Fruit fly (Drosophila melanogaster) whole organism, embryonic: ENCODE data around the gene loqs.

Experiments used
- Aef1 ChIP-seq: fragments of 200-800 bp; sonication (Bioruptor generic); IDR thresholded peaks from 3 replicates; pipeline ENCODE4 v1.3.6; 2022; ENCODE audit warnings: missing biosample characterization, missing genetic modification characterization
- B-H1 ChIP-seq: fragments of 200-800 bp; sonication (Bioruptor generic); IDR thresholded peaks from 3 replicates; pipeline ENCODE4 v1.3.6; 2022; ENCODE audit warnings: missing biosample characterization, missing genetic modification characterization
- Bgb ChIP-seq: fragments of 200-800 bp; sonication (Bioruptor generic); IDR thresholded peaks from 2 replicates; pipeline ENCODE4 v1.3.6; 2022; ENCODE audit warnings: missing biosample characterization, missing genetic modification characterization; ENCODE audit not compliant: partially characterized antibody
- Bteb2 ChIP-seq: fragments of 200-800 bp; sonication (Bioruptor generic); optimal IDR thresholded peaks from 2 replicates; lab custom pipeline; 2016; ENCODE audit warnings: missing biosample characterization, missing genetic modification characterization
- CG10654 ChIP-seq: fragments of 200-800 bp; sonication (Bioruptor generic); optimal IDR thresholded peaks from 2 replicates; lab custom pipeline; 2016; ENCODE audit warnings: missing biosample characterization, missing genetic modification characterization
- CG12299 ChIP-seq: fragments of 200-800 bp; sonication (Bioruptor generic); optimal IDR thresholded peaks from 2 replicates; lab custom pipeline; 2018; ENCODE audit warnings: missing biosample characterization, mild to moderate bottlenecking, missing genetic modification characterization
- CG1233 ChIP-seq: fragments of 200-800 bp; sonication (Bioruptor generic); optimal IDR thresholded peaks from 4 replicates; lab custom pipeline; 2018; ENCODE audit warnings: missing biosample characterization, mild to moderate bottlenecking, missing genetic modification characterization
- CG12769 ChIP-seq: fragments of 200-800 bp; sonication (Bioruptor generic); optimal IDR thresholded peaks from 2 replicates; lab custom pipeline; 2019; ENCODE audit warnings: missing biosample characterization, mild to moderate bottlenecking, missing genetic modification characterization, moderate library complexity
- CG15696 ChIP-seq: fragments of 200-800 bp; sonication (Bioruptor generic); optimal IDR thresholded peaks from 2 replicates; lab custom pipeline; 2019; ENCODE audit warnings: missing biosample characterization, mild to moderate bottlenecking, missing genetic modification characterization, moderate library complexity
- CG1647 ChIP-seq: fragments of 200-800 bp; sonication (Bioruptor generic); optimal IDR thresholded peaks from 3 replicates; lab custom pipeline; 2016; ENCODE audit warnings: missing biosample characterization, missing genetic modification characterization
- CG16779 ChIP-seq: fragments of 200-800 bp; sonication (Bioruptor generic); IDR thresholded peaks from 2 replicates; pipeline ENCODE4 v1.3.6; 2022; ENCODE audit warnings: missing biosample characterization, missing genetic modification characterization
- CG16815 ChIP-seq: fragments of 200-800 bp; sonication (Bioruptor generic); optimal IDR thresholded peaks from 3 replicates; lab custom pipeline; 2017; ENCODE audit warnings: missing biosample characterization, mild to moderate bottlenecking, missing genetic modification characterization
- CG17385 ChIP-seq: fragments of 200-800 bp; sonication (Bioruptor generic); optimal IDR thresholded peaks from 3 replicates; lab custom pipeline; 2018; ENCODE audit warnings: missing biosample characterization, mild to moderate bottlenecking, missing genetic modification characterization
- CG18476 ChIP-seq: fragments of 200-800 bp; sonication (Bioruptor generic); optimal IDR thresholded peaks from 2 replicates; lab custom pipeline; 2016; ENCODE audit warnings: missing biosample characterization, mild to moderate bottlenecking, missing genetic modification characterization
- CG3065 ChIP-seq: fragments of 200-800 bp; sonication (Bioruptor generic); optimal IDR thresholded peaks from 2 replicates; lab custom pipeline; 2016; ENCODE audit warnings: missing biosample characterization, missing genetic modification characterization
- CG3281 ChIP-seq: fragments of 200-800 bp; sonication (Bioruptor generic); optimal IDR thresholded peaks from 3 replicates; lab custom pipeline; 2017; ENCODE audit warnings: missing biosample characterization, mild to moderate bottlenecking, missing genetic modification characterization
- CG34422 ChIP-seq: fragments of 200-800 bp; sonication (Bioruptor generic); IDR thresholded peaks from 3 replicates; pipeline ENCODE4 v1.3.6; 2022; ENCODE audit warnings: missing biosample characterization, missing genetic modification characterization
- CG3838 ChIP-seq: fragments of 200-800 bp; sonication (Bioruptor generic); optimal IDR thresholded peaks from 3 replicates; lab custom pipeline; 2016; ENCODE audit warnings: missing biosample characterization, missing genetic modification characterization
- CG3847 ChIP-seq: fragments of 200-800 bp; sonication (Bioruptor generic); IDR thresholded peaks from 2 replicates; pipeline ENCODE4 v1.3.6; 2022; ENCODE audit warnings: missing biosample characterization, missing genetic modification characterization
- CG4282 ChIP-seq: fragments of 200-800 bp; sonication (Bioruptor generic); optimal IDR thresholded peaks from 2 replicates; lab custom pipeline; 2016; ENCODE audit warnings: missing biosample characterization, missing genetic modification characterization
- CG4617 ChIP-seq: fragments of 200-800 bp; sonication (Bioruptor generic); optimal IDR thresholded peaks from 3 replicates; lab custom pipeline; 2016; ENCODE audit warnings: missing biosample characterization, missing genetic modification characterization, borderline replicate concordance
- CG6175 ChIP-seq: fragments of 200-800 bp; sonication (Bioruptor generic); IDR thresholded peaks from 3 replicates; pipeline ENCODE4 v1.3.6; 2022; ENCODE audit warnings: missing biosample characterization, missing genetic modification characterization
- CG7271 ChIP-seq: fragments of 200-800 bp; sonication (Bioruptor generic); optimal IDR thresholded peaks from 2 replicates; lab custom pipeline; 2018; ENCODE audit warnings: missing biosample characterization, mild to moderate bottlenecking, missing genetic modification characterization, moderate library complexity
- CG8765 ChIP-seq: fragments of 200-800 bp; sonication (Bioruptor generic); IDR thresholded peaks from 2 replicates; pipeline ENCODE4 v1.3.6; 2022; ENCODE audit warnings: missing biosample characterization, missing genetic modification characterization
- CoRest ChIP-seq: fragments of 200-800 bp; sonication (Bioruptor generic); optimal IDR thresholded peaks from 3 replicates; lab custom pipeline; 2018; ENCODE audit warnings: missing biosample characterization, mild to moderate bottlenecking, missing genetic modification characterization, moderate library complexity
- Gug ChIP-seq: fragments of 200-800 bp; sonication (Bioruptor generic); IDR thresholded peaks from 4 replicates; pipeline ENCODE4 v1.3.6; 2022; ENCODE audit warnings: missing biosample characterization, missing genetic modification characterization
- Hand ChIP-seq: fragments of 200-800 bp; sonication (Bioruptor generic); optimal IDR thresholded peaks from 2 replicates; lab custom pipeline; 2017; ENCODE audit warnings: mild to moderate bottlenecking, missing biosample characterization, missing genetic modification reagents, missing genetic modification characterization
- NfI ChIP-seq: fragments of 200-800 bp; sonication (Bioruptor generic); optimal IDR thresholded peaks from 3 replicates; lab custom pipeline; 2018; ENCODE audit warnings: missing biosample characterization, mild to moderate bottlenecking, missing genetic modification characterization, moderate library complexity
- Sox102F ChIP-seq: fragments of 200-800 bp; sonication (Bioruptor generic); optimal IDR thresholded peaks from 2 replicates; lab custom pipeline; 2018; ENCODE audit warnings: missing biosample characterization, mild to moderate bottlenecking, missing genetic modification characterization, moderate library complexity
- Sry-δ ChIP-seq: fragments of 200-800 bp; sonication (Bioruptor generic); optimal IDR thresholded peaks from 2 replicates; lab custom pipeline; 2016; ENCODE audit warnings: missing biosample characterization, missing genetic modification characterization
- Tbp ChIP-seq: fragments of >200 bp; optimal IDR thresholded peaks from 2 replicates; lab custom pipeline; 2018; ENCODE audit warnings: missing biosample characterization, missing genetic modification characterization
- ab ChIP-seq: fragments of 200-800 bp; sonication (Bioruptor generic); optimal IDR thresholded peaks from 2 replicates; lab custom pipeline; 2016; ENCODE audit warnings: missing biosample characterization, missing genetic modification characterization
- az2 ChIP-seq: fragments of 200-800 bp; sonication (Bioruptor generic); optimal IDR thresholded peaks from 3 replicates; lab custom pipeline; 2016; ENCODE audit warnings: missing biosample characterization, missing genetic modification characterization
- bigmax ChIP-seq: fragments of 200-800 bp; sonication (Bioruptor generic); optimal IDR thresholded peaks from 2 replicates; lab custom pipeline; 2018; ENCODE audit warnings: missing biosample characterization, mild to moderate bottlenecking, missing genetic modification characterization
- bowl ChIP-seq: fragments of 200-800 bp; sonication (Bioruptor generic); IDR thresholded peaks from 2 replicates; pipeline ENCODE4 v1.3.6; 2022; ENCODE audit warnings: missing biosample characterization, missing genetic modification characterization
- chif ChIP-seq, 2 experiments: fragments of 200-800 bp; sonication (Bioruptor generic); optimal IDR thresholded peaks; 3 replicates each; lab custom pipeline; 2016; ENCODE audit warnings: missing biosample characterization in 2 of 2, missing genetic modification characterization in 2 of 2
- fd102C ChIP-seq: fragments of 200-800 bp; sonication (Bioruptor generic); optimal IDR thresholded peaks from 2 replicates; lab custom pipeline; 2018; ENCODE audit warnings: missing biosample characterization, mild to moderate bottlenecking, missing genetic modification characterization, moderate library complexity
- fd96Cb ChIP-seq: fragments of 200-800 bp; sonication (Bioruptor generic); optimal IDR thresholded peaks from 2 replicates; lab custom pipeline; 2018; ENCODE audit warnings: missing biosample characterization, mild to moderate bottlenecking, missing genetic modification characterization, moderate library complexity
- fru ChIP-seq: fragments of >200 bp; optimal IDR thresholded peaks from 2 replicates; lab custom pipeline; 2017
- gfzf ChIP-seq: fragments of 200-800 bp; sonication (Bioruptor generic); optimal IDR thresholded peaks from 2 replicates; lab custom pipeline; 2016; ENCODE audit warnings: missing biosample characterization, mild to moderate bottlenecking, missing genetic modification characterization, moderate library complexity
- gt ChIP-seq: fragments of 200-800 bp; sonication (Bioruptor generic); IDR thresholded peaks from 2 replicates; pipeline ENCODE4 v1.3.6; 2022; ENCODE audit warnings: missing biosample characterization, missing genetic modification characterization
- h ChIP-seq: fragments of >200 bp; optimal IDR thresholded peaks from 2 replicates; lab custom pipeline; 2017
- hbn ChIP-seq: fragments of 200-800 bp; sonication (Bioruptor generic); IDR thresholded peaks from 2 replicates; pipeline ENCODE4 v1.3.6; 2022; ENCODE audit warnings: missing biosample characterization, missing genetic modification characterization; ENCODE audit not compliant: partially characterized antibody
- ken ChIP-seq: fragments of 200-800 bp; sonication (Bioruptor generic); IDR thresholded peaks from 3 replicates; pipeline ENCODE4 v1.3.6; 2022; ENCODE audit warnings: missing biosample characterization, missing genetic modification characterization
- pho ChIP-seq: fragments of 200-800 bp; sonication (Bioruptor generic); optimal IDR thresholded peaks from 2 replicates; lab custom pipeline; 2016; ENCODE audit warnings: missing biosample characterization, missing genetic modification characterization
- pros ChIP-seq: fragments of 200-800 bp; sonication (Bioruptor generic); optimal IDR thresholded peaks from 3 replicates; lab custom pipeline; 2019; ENCODE audit warnings: missing biosample characterization, mild to moderate bottlenecking, missing genetic modification characterization, moderate library complexity
- repo ChIP-seq: fragments of 200-800 bp; sonication (Bioruptor generic); optimal IDR thresholded peaks from 2 replicates; lab custom pipeline; 2016; ENCODE audit warnings: missing biosample characterization, missing genetic modification characterization
- row ChIP-seq: fragments of 200-800 bp; sonication (Bioruptor generic); IDR thresholded peaks from 3 replicates; pipeline ENCODE4 v1.3.6; 2022; ENCODE audit warnings: missing biosample characterization, missing genetic modification characterization
- sc ChIP-seq, 3 experiments: fragments of >200 bp in 2 of 3; fragments of 200-800 bp in 1 of 3; sonication (Bioruptor generic) in 1 of 3; optimal IDR thresholded peaks; 2 replicates in 2 of 3; 3 replicates in 1 of 3; lab custom pipeline; 2017; ENCODE audit warnings: mild to moderate bottlenecking in 1 of 3, missing biosample characterization in 1 of 3, missing genetic modification characterization in 1 of 3, missing genetic modification reagents in 1 of 3
- stwl ChIP-seq: fragments of 200-800 bp; sonication (Bioruptor generic); optimal IDR thresholded peaks from 3 replicates; lab custom pipeline; 2018; ENCODE audit warnings: missing biosample characterization, mild to moderate bottlenecking, missing genetic modification characterization, moderate library complexity
- toy ChIP-seq: fragments of 200-800 bp; sonication (Bioruptor generic); IDR thresholded peaks from 2 replicates; pipeline ENCODE4 v1.3.6; 2022; ENCODE audit warnings: missing biosample characterization, missing genetic modification characterization

The loqs gene

dm6 chr2L:13378488-13378964, 3.9 kb upstream of the loqs start, which contains the start of the genes CG9302 and beta'COP (continued):
- peak; percentile 85 for TF ChIP-seq Sry-δ (GFP tag; lab: Kevin White, UChicago)
- peak; percentile 59 for TF ChIP-seq Aef1 (GFP tag; lab: Robert Waterston, UW)
- TF ChIP-seq NfI (GFP tag; lab: Kevin White, UChicago) = peak; percentile 69
- TF ChIP-seq CG3281 (GFP tag; lab: Kevin White, UChicago) = peak; percentile 81
- peak; percentile 36 for TF ChIP-seq CG1233 (GFP tag; lab: Kevin White, UChicago)
- peak; percentile 31 for TF ChIP-seq bigmax (GFP tag; lab: Kevin White, UChicago)
- peak; percentile 25 for TF ChIP-seq CG1647 (GFP tag; lab: Kevin White, UChicago)
- TF ChIP-seq B-H1 (GFP tag; lab: Robert Waterston, UW) = peak; percentile 16; the same call in 1 of the 3 replicates
- no peak for TF ChIP-seq Hand
- peak; percentile 71; the same call in 2 of the 3 replicates for TF ChIP-seq ken
- TF ChIP-seq hbn = peak; percentile 49; the same call in 1 of the 2 replicates
- TF ChIP-seq CG6175 (GFP tag; lab: Robert Waterston, UW) = no peak
- peak; percentile 38 for TF ChIP-seq stwl (tag; lab: Kevin White, UChicago)
- peak; percentile 62 for TF ChIP-seq Bgb
- TF ChIP-seq CG17385 = peak; percentile 95
- peak; percentile 88 for TF ChIP-seq CoRest (tag; lab: Kevin White, UChicago)
- TF ChIP-seq ab (GFP tag; lab: Kevin White, UChicago) = peak; percentile 3
- no peak for TF ChIP-seq h (lab: Kevin White, UChicago)
- peak; percentile 49; the same call in 1 of the 4 replicates for TF ChIP-seq Gug
- no peak for TF ChIP-seq Bteb2 (GFP tag; lab: Kevin White, UChicago)
- TF ChIP-seq CG7271 (tag; lab: Kevin White, UChicago) = no peak
- TF ChIP-seq fd96Cb = peak; percentile 51
- TF ChIP-seq CG3847 (GFP tag; lab: Robert Waterston, UW) = peak; percentile 72; the same call in 1 of the 2 replicates
- peak; percentile 32 for TF ChIP-seq CG18476
- peak; percentile 95 for TF ChIP-seq row (GFP tag; lab: Robert Waterston, UW)
- peak; percentile 65 for TF ChIP-seq CG16815 (GFP tag; lab: Kevin White, UChicago)
- TF ChIP-seq toy (GFP tag; lab: Robert Waterston, UW) = no peak
- TF ChIP-seq repo (GFP tag; lab: Kevin White, UChicago) = no peak
- TF ChIP-seq CG8765 = peak; percentile 15; the same call in 1 of the 2 replicates
- TF ChIP-seq CG12769 (tag; lab: Kevin White, UChicago) = no peak
- no peak for TF ChIP-seq fd102C (GFP tag; lab: Kevin White, UChicago)
- no peak for TF ChIP-seq sc (optimal IDR thresholded peaks at IDR 0.05; lab: Kevin White, UChicago)
- TF ChIP-seq sc (GFP tag; optimal IDR thresholded peaks at IDR 0.05; lab: Kevin White, UChicago) = peak; percentile 39
- TF ChIP-seq gfzf (GFP tag; lab: Kevin White, UChicago) = no peak
- TF ChIP-seq CG4617 = peak; percentile 50
- no peak for TF ChIP-seq pros (GFP tag; lab: Kevin White, UChicago)
- no peak for TF ChIP-seq gt
- peak; percentile 71 for TF ChIP-seq az2 (GFP tag; lab: Kevin White, UChicago)
- peak in 1 of 2 experiments; percentile 20 for TF ChIP-seq chif (GFP tag; optimal IDR thresholded peaks at IDR 0.05; lab: Kevin White, UChicago)
- no peak for TF ChIP-seq bowl (GFP tag; lab: Robert Waterston, UW)
- TF ChIP-seq Tbp (GFP tag; lab: Kevin White, UChicago) = no peak
- no peak for TF ChIP-seq CG3838 (GFP tag; lab: Kevin White, UChicago)
- no peak for TF ChIP-seq CG12299
- peak; percentile 31 for TF ChIP-seq CG3065 (GFP tag; lab: Kevin White, UChicago)
- TF ChIP-seq CG34422 = 0 out of 3 replicates have a peak, but pooled peaks have one; percentile 57
- TF ChIP-seq Sox102F (GFP tag; lab: Kevin White, UChicago) = no peak
- no peak for TF ChIP-seq CG16779 (GFP tag; lab: Robert Waterston, UW)
- no peak for TF ChIP-seq CG4282 (GFP tag; lab: Kevin White, UChicago)
- peak; percentile 53 for TF ChIP-seq CG10654 (GFP tag; lab: Kevin White, UChicago)
- peak; percentile 79 for TF ChIP-seq CG15696
- no peak for TF ChIP-seq fru (lab: Kevin White, UChicago)
- TF ChIP-seq pho (GFP tag; lab: Kevin White, UChicago) = peak; percentile 50
